Fruit fly (Drosophila melanogaster) whole organism, embryonic: ENCODE results near the gene CenB1A.

Experiments
- Abd-B ChIP-seq: fragments of 200-800 bp; sonication (Bioruptor generic); optimal IDR thresholded peaks from 2 replicates; lab custom pipeline; 2018; ENCODE audit warnings: missing biosample characterization, mild to moderate bottlenecking, missing genetic modification characterization, moderate library complexity
- Ada2b ChIP-seq: fragments of 200-800 bp; sonication (Bioruptor generic); IDR thresholded peaks from 2 replicates; pipeline ENCODE4 v1.3.6; 2022; ENCODE audit warnings: missing biosample characterization, missing genetic modification characterization
- CG2129 ChIP-seq: fragments of 200-800 bp; sonication (Bioruptor generic); IDR thresholded peaks from 2 replicates; pipeline ENCODE4 v1.3.6; 2022; ENCODE audit warnings: missing biosample characterization, missing genetic modification characterization; ENCODE audit not compliant: partially characterized antibody
- CG6689 ChIP-seq: fragments of 200-800 bp; sonication (Bioruptor generic); IDR thresholded peaks from 2 replicates; pipeline ENCODE4 v1.3.6; 2022; ENCODE audit warnings: missing biosample characterization, missing genetic modification characterization
- CG7963 ChIP-seq: fragments of 200-800 bp; sonication (Bioruptor generic); IDR thresholded peaks from 3 replicates; pipeline ENCODE4 v1.3.6; 2022; ENCODE audit warnings: missing biosample characterization, missing genetic modification characterization; ENCODE audit not compliant: partially characterized antibody
- Drgx ChIP-seq: fragments of 200-800 bp; sonication (Bioruptor generic); IDR thresholded peaks from 2 replicates; pipeline ENCODE4 v1.3.6; 2022; ENCODE audit warnings: missing biosample characterization, missing genetic modification characterization
- gfzf ChIP-seq: fragments of 200-800 bp; sonication (Bioruptor generic); optimal IDR thresholded peaks from 2 replicates; lab custom pipeline; 2016; ENCODE audit warnings: missing biosample characterization, mild to moderate bottlenecking, missing genetic modification characterization, moderate library complexity
- h ChIP-seq: fragments of >200 bp; optimal IDR thresholded peaks from 2 replicates; lab custom pipeline; 2017
- knrl ChIP-seq: fragments of 200-800 bp; sonication (Bioruptor generic); IDR thresholded peaks from 3 replicates; pipeline ENCODE4 v1.3.6; 2022; ENCODE audit warnings: missing biosample characterization, missing genetic modification characterization; ENCODE audit not compliant: partially characterized antibody
- tio ChIP-seq: fragments of 200-800 bp; sonication (Bioruptor generic); optimal IDR thresholded peaks from 2 replicates; lab custom pipeline; 2017; ENCODE audit warnings: missing biosample characterization, missing genetic modification characterization, inconsistent platforms

DNA sequence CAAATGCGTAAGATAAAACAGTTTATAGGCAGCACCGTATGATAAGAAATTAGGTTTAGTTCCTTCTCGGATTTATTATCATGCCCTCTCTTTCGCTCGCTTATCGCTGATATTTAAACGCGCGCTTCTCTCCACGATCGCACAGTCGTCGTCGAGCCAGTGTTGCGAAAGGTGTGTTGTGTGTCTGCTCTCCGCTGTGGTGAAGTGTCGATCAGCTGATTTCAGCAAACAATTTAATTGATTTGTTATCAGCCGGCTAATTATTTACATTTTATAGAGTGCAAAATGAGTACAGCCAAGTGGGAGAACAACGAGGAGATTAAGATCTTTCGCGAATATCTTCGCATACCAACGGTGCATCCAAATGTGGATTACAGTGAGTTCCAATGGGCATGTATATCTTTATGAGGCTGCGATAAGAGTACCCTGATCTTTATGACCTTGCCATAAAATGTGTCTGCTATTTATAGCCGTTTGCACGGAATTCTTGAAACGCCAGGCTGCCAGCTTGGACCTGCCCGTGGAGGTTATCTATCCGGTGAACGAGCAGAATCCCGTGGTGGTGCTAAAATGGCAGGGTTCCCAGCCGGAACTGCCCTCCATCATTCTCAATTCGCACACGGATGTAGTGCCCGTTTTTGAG is 26.5 kb upstream of the CenB1A start, which contains the start of the genes CG17110 and CG6726:
- TF ChIP-seq knrl (GFP tag; lab: Robert Waterston, UW) (no peak), Abd-B (GFP tag; lab: Kevin White, UChicago) (no peak), h (lab: Kevin White, UChicago) (no peak), Drgx (GFP tag; lab: Robert Waterston, UW) (no peak), CG7963 (GFP tag; lab: Robert Waterston, UW) (no peak), tio (GFP tag; lab: Kevin White, UChicago) (no peak), Ada2b (GFP tag; lab: Robert Waterston, UW) (no peak), gfzf (GFP tag; lab: Kevin White, UChicago) (no peak), CG6689 (GFP tag; lab: Robert Waterston, UW) (no peak), CG2129 (GFP tag; lab: Robert Waterston, UW) (no peak)
